Worm (Caenorhabditis elegans) whole organism, L4 larva: ENCODE measurements around the gene B0280.9.

Experiments used
- D1046.2 ChIP-seq: fragments of 200-800 bp; sonication (Bioruptor generic); IDR thresholded peaks from 2 replicates; pipeline ENCODE4 v1.3.6; 2022; ENCODE audit warnings: missing genetic modification characterization, missing compliant biosample characterization
- F37D6.2 ChIP-seq: sonication (generic microtip); optimal IDR thresholded peaks from 2 replicates; lab custom pipeline; 2016; ENCODE audit warnings: mild to moderate bottlenecking, missing genetic modification characterization, missing compliant biosample characterization
- T26A8.4 ChIP-seq: fragments of 200-800 bp; sonication (Bioruptor generic); IDR thresholded peaks from 2 replicates; pipeline ENCODE4 v1.3.6; 2022; ENCODE audit warnings: missing genetic modification characterization, missing compliant biosample characterization
- aha-1 ChIP-seq: fragments of 150-350 bp; peaks from one replicate; lab custom pipeline; 2014; ENCODE audit warnings: missing biosample characterization, missing genetic modification characterization
- arid-1 ChIP-seq: fragments of 200-800 bp; sonication (Bioruptor generic); conservative IDR thresholded peaks from 2 replicates; pipeline ENCODE4 v1.3.6; 2022; ENCODE audit warnings: missing genetic modification reagents, missing genetic modification characterization, missing compliant biosample characterization
- ceh-20 ChIP-seq: fragments of 200-800 bp; sonication (Bioruptor generic); IDR thresholded peaks from 2 replicates; pipeline ENCODE4 v1.3.6; 2022; ENCODE audit warnings: missing genetic modification reagents, missing genetic modification characterization, missing compliant biosample characterization
- ceh-28 ChIP-seq: fragments of 150-350 bp; optimal IDR thresholded peaks from 2 replicates; lab custom pipeline; 2014; ENCODE audit warnings: missing biosample characterization, missing genetic modification reagents, missing genetic modification characterization
- ceh-82 ChIP-seq: sonication (generic microtip); optimal IDR thresholded peaks from 2 replicates; lab custom pipeline; 2017; ENCODE audit warnings: missing biosample characterization, missing genetic modification characterization
- ctbp-1 ChIP-seq: fragments of 200-800 bp; sonication (Bioruptor generic); IDR thresholded peaks from 2 replicates; pipeline ENCODE4 v1.3.6; 2022; ENCODE audit warnings: missing genetic modification reagents, missing genetic modification characterization, missing compliant biosample characterization
- daf-16 ChIP-seq, 3 experiments: sonication (generic microtip); optimal IDR thresholded peaks; 2 replicates each; lab custom pipeline; 2016 to 2017; ENCODE audit warnings: missing genetic modification characterization in 3 of 3, missing genetic modification reagents in 3 of 3, mild to moderate bottlenecking in 2 of 3, missing compliant biosample characterization in 2 of 3, missing biosample characterization in 1 of 3, moderate library complexity in 1 of 3
- daf-19 ChIP-seq: fragments of 200-800 bp; sonication (Bioruptor generic); conservative IDR thresholded peaks from 2 replicates; pipeline ENCODE4 v1.3.6; 2022; ENCODE audit warnings: missing genetic modification characterization, missing compliant biosample characterization
- daf-8 ChIP-seq: fragments of 200-800 bp; sonication (Bioruptor generic); IDR thresholded peaks from 2 replicates; pipeline ENCODE4 v1.3.6; 2022; ENCODE audit warnings: missing genetic modification characterization, missing compliant biosample characterization
- dmd-8 ChIP-seq: fragments of 200-800 bp; sonication (Bioruptor generic); IDR thresholded peaks from 2 replicates; pipeline ENCODE4 v1.3.6; 2022; ENCODE audit warnings: missing genetic modification characterization, missing compliant biosample characterization
- dmd-9 ChIP-seq: fragments of 200-800 bp; sonication (Bioruptor generic); IDR thresholded peaks from 2 replicates; pipeline ENCODE4 v1.3.6; 2022; ENCODE audit warnings: missing genetic modification reagents, missing genetic modification characterization, missing compliant biosample characterization
- dpl-1 ChIP-seq: fragments of 150-350 bp; optimal IDR thresholded peaks from 2 replicates; lab custom pipeline; 2014; ENCODE audit warnings: missing biosample characterization, missing genetic modification reagents, missing genetic modification characterization
- duxl-1 ChIP-seq: sonication (generic microtip); optimal IDR thresholded peaks from 2 replicates; lab custom pipeline; 2016; ENCODE audit warnings: mild to moderate bottlenecking, missing genetic modification characterization, moderate library complexity, missing compliant biosample characterization; ENCODE audit not compliant: poor library complexity
- fkh-10 ChIP-seq: fragments of 150-350 bp; optimal IDR thresholded peaks from 2 replicates; lab custom pipeline; 2014; ENCODE audit warnings: missing biosample characterization, missing genetic modification reagents, missing genetic modification characterization
- hif-1 ChIP-seq, 2 experiments: sonication (generic microtip); optimal IDR thresholded peaks; 2 replicates each; lab custom pipeline; 2016 to 2017; ENCODE audit warnings: missing compliant biosample characterization in 2 of 2, missing genetic modification characterization in 2 of 2, missing genetic modification reagents in 2 of 2, missing genotype in 2 of 2, mild to moderate bottlenecking in 1 of 2
- hlh-11 ChIP-seq: fragments of 200-800 bp; sonication (Bioruptor generic); optimal IDR thresholded peaks from 2 replicates; lab custom pipeline; 2018; ENCODE audit warnings: mild to moderate bottlenecking, missing genetic modification characterization, missing compliant biosample characterization
- hlh-30 ChIP-seq: sonication (generic microtip); optimal IDR thresholded peaks from 2 replicates; lab custom pipeline; 2017; ENCODE audit warnings: antibody characterized with exemption, mild to moderate bottlenecking, missing genetic modification characterization, missing compliant biosample characterization; ENCODE audit not compliant: insufficient read depth
- lin-13 ChIP-seq: fragments of 150-350 bp; optimal IDR thresholded peaks from 2 replicates; lab custom pipeline; 2014; ENCODE audit warnings: missing biosample characterization, missing genetic modification reagents, missing genetic modification characterization
- lin-15B ChIP-seq: fragments of 150-350 bp; sonication (generic microtip); optimal IDR thresholded peaks from 3 replicates; lab custom pipeline; 2014; ENCODE audit warnings: missing biosample characterization, missing genetic modification characterization
- lin-38 ChIP-seq: fragments of 200-800 bp; sonication (Bioruptor generic); IDR thresholded peaks from 2 replicates; pipeline ENCODE4 v1.3.6; 2022; ENCODE audit warnings: missing genetic modification reagents, missing genetic modification characterization, missing compliant biosample characterization
- lin-39 ChIP-seq: fragments of 150-350 bp; optimal IDR thresholded peaks from 2 replicates; lab custom pipeline; 2014; ENCODE audit warnings: missing biosample characterization, missing genetic modification reagents, missing genetic modification characterization
- lsy-2 ChIP-seq, 2 experiments: fragments of 150-350 bp in 1 of 2; sonication (generic microtip) in 1 of 2; optimal IDR thresholded peaks; 2 replicates each; lab custom pipeline; 2014 to 2017; ENCODE audit warnings: missing biosample characterization in 2 of 2, missing genetic modification characterization in 2 of 2
- madf-5 ChIP-seq, 2 experiments: fragments of 200-800 bp; sonication (Bioruptor generic); IDR thresholded peaks; 2 replicates each; pipeline ENCODE4 v1.3.6; 2022; ENCODE audit warnings: missing compliant biosample characterization in 2 of 2, missing genetic modification characterization in 2 of 2
- mdl-1 ChIP-seq, 2 experiments: fragments of 150-350 bp in 1 of 2; sonication (generic microtip) in 1 of 2; optimal IDR thresholded peaks; 2 replicates each; lab custom pipeline; 2014 to 2017; ENCODE audit warnings: missing biosample characterization in 2 of 2, missing genetic modification characterization in 2 of 2
- nhr-111 ChIP-seq: fragments of 200-800 bp; sonication (Bioruptor generic); optimal IDR thresholded peaks from 2 replicates; lab custom pipeline; 2018; ENCODE audit warnings: mild to moderate bottlenecking, missing genetic modification characterization, missing compliant biosample characterization
- nhr-237 ChIP-seq: sonication (generic microtip); optimal IDR thresholded peaks from 2 replicates; lab custom pipeline; 2017; ENCODE audit warnings: missing biosample characterization, missing genetic modification characterization
- nhr-28 ChIP-seq: fragments of 150-350 bp; optimal IDR thresholded peaks from 2 replicates; lab custom pipeline; 2014; ENCODE audit warnings: missing biosample characterization, missing genetic modification characterization
- nhr-6 ChIP-seq: fragments of 150-350 bp; optimal IDR thresholded peaks from 2 replicates; lab custom pipeline; 2014; ENCODE audit warnings: missing biosample characterization, missing genetic modification characterization
- nhr-77 ChIP-seq: fragments of 150-350 bp; optimal IDR thresholded peaks from 2 replicates; lab custom pipeline; 2014; ENCODE audit warnings: missing biosample characterization, missing genetic modification characterization
- php-3 ChIP-seq: fragments of 200-800 bp; sonication (Bioruptor generic); IDR thresholded peaks from 2 replicates; pipeline ENCODE4 v1.3.6; 2022; ENCODE audit warnings: missing genetic modification reagents, missing genetic modification characterization, missing compliant biosample characterization
- pqm-1 ChIP-seq: sonication (generic microtip); optimal IDR thresholded peaks from 2 replicates; lab custom pipeline; 2017; ENCODE audit warnings: missing biosample characterization, missing genetic modification characterization
- rbr-2 ChIP-seq: sonication (generic microtip); optimal IDR thresholded peaks from 2 replicates; lab custom pipeline; 2016; ENCODE audit warnings: missing genotype, missing genetic modification characterization, missing compliant biosample characterization
- sdz-12 ChIP-seq: fragments of 200-800 bp; sonication (Bioruptor generic); optimal IDR thresholded peaks from 2 replicates; lab custom pipeline; 2018; ENCODE audit warnings: mild to moderate bottlenecking, missing genetic modification characterization, missing compliant biosample characterization
- skn-1 ChIP-seq: fragments of 150-350 bp; optimal IDR thresholded peaks from 2 replicates; lab custom pipeline; 2014; ENCODE audit warnings: missing biosample characterization, missing genetic modification characterization
- snpc-1.2 ChIP-seq: fragments of 200-800 bp; sonication (Bioruptor generic); IDR thresholded peaks from 2 replicates; pipeline ENCODE4 v1.3.6; 2022; ENCODE audit warnings: missing genetic modification reagents, missing genetic modification characterization, missing compliant biosample characterization
- spr-3 ChIP-seq: fragments of 200-800 bp; sonication (Bioruptor generic); optimal IDR thresholded peaks from 2 replicates; lab custom pipeline; 2018; ENCODE audit warnings: mild to moderate bottlenecking, missing genetic modification characterization, missing compliant biosample characterization
- tra-1 ChIP-seq: fragments of 200-800 bp; sonication (Bioruptor generic); IDR thresholded peaks from 2 replicates; pipeline ENCODE4 v1.3.6; 2022; ENCODE audit warnings: missing genetic modification reagents, missing genetic modification characterization, missing compliant biosample characterization
- unc-130 ChIP-seq: sonication (generic microtip); optimal IDR thresholded peaks from 2 replicates; lab custom pipeline; 2016; ENCODE audit warnings: missing genetic modification reagents, missing genetic modification characterization, missing compliant biosample characterization
- unc-39 ChIP-seq: sonication (generic microtip); optimal IDR thresholded peaks from 2 replicates; lab custom pipeline; 2017; ENCODE audit warnings: missing biosample characterization, missing genetic modification characterization
- zag-1 ChIP-seq: fragments of 150-350 bp; optimal IDR thresholded peaks from 2 replicates; lab custom pipeline; 2014; ENCODE audit warnings: missing biosample characterization, missing genetic modification characterization
- zfp-2 ChIP-seq: sonication (generic microtip); optimal IDR thresholded peaks from 2 replicates; lab custom pipeline; 2016; ENCODE audit warnings: mild to moderate bottlenecking, missing genetic modification characterization, missing compliant biosample characterization
- ztf-7 ChIP-seq: fragments of 150-350 bp; optimal IDR thresholded peaks from 2 replicates; lab custom pipeline; 2014; ENCODE audit warnings: missing biosample characterization, missing genetic modification characterization

The B0280.9 gene

DNA sequence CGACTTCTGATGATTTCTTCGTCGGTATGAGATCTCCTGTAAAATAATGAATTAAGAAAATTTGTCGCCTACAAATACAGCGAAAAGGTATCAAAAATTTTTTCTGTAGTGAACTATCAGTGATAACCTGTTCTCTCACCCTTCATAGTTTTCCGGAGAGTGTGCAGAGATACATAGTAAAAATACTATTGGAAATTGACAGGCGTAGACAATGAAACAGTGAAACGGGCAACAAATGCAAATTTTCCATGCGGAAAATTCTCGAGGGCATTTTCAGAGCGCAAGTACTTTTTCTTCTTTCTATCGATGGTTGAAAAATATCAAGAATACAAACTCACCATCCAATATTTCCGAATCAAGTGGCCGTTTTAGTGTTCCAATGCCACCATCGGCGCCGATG is 35.5 kb downstream of the B0280.9 start:
- no peak for TF ChIP-seq daf-19 (GFP tag; lab: Robert Waterston, UW)
- TF ChIP-seq skn-1 (tag; lab: Kevin White, UChicago) = no peak
- peak; percentile 66 for TF ChIP-seq nhr-28 (tag; lab: Kevin White, UChicago)
- TF ChIP-seq D1046.2 (GFP tag; lab: Robert Waterston, UW) = no peak
- TF ChIP-seq hlh-30 (tag; lab: Kevin White, UChicago) = no peak
- TF ChIP-seq lin-15B (tag; lab: Kevin White, UChicago) = no peak
- no peak for TF ChIP-seq zag-1
- no peak for TF ChIP-seq lin-39 (tag; lab: Kevin White, UChicago)
- TF ChIP-seq daf-16 (GFP tag; optimal IDR thresholded peaks at IDR 0.05; lab: Kevin White, UChicago) = no peak
- peak; percentile 18 for TF ChIP-seq daf-16 (tag; optimal IDR thresholded peaks at IDR 0.05; lab: Kevin White, UChicago)
- no peak for TF ChIP-seq dmd-8 (GFP tag; lab: Robert Waterston, UW)
- TF ChIP-seq ceh-82 = no peak
- no peak for TF ChIP-seq unc-130 (GFP tag; lab: Kevin White, UChicago)
- TF ChIP-seq zfp-2 (tag; lab: Kevin White, UChicago) = no peak

DNA sequence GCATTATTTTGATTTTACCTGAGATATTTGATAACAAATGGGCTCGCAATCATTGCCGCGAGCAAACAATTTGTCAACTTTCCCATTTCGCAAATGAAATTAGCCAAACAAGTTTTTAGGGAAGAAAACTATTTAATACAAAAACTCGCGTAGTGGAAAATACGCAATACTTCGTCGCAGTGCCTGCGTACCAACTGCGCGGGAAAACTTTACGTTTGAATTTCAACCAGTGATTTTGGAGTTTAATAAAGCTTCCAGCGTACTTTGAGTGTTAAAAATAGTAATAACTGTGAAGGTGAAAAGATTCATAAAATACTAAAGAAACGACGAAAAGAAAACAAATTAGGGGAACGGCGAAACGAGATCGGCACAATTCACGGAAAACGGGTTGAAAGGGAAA is 37.8 kb downstream of the B0280.9 start, which contains the start of gene tofu-7:
tofu-7 (minus strand) TSS at position 111 of the 400 bp plus-strand sequence.
- TF ChIP-seq lin-38 = peak; percentile 11; the same call in 1 of the 2 replicates
- TF ChIP-seq dmd-8 (GFP tag; lab: Robert Waterston, UW) = no peak
- TF ChIP-seq mdl-1 (tag; optimal IDR thresholded peaks at IDR 0.05; lab: Kevin White, UChicago) = no peak
- TF ChIP-seq unc-39 (tag; lab: Kevin White, UChicago) = no peak
- no peak for TF ChIP-seq ceh-28
- TF ChIP-seq ctbp-1 (GFP tag; lab: Robert Waterston, UW) = no peak
- TF ChIP-seq lin-15B (tag; lab: Kevin White, UChicago) = no peak
- TF ChIP-seq tra-1 = no peak

ce11 chrIII:7083106-7083505 is 39.6 kb downstream of the B0280.9 start:
- TF ChIP-seq fkh-10 (GFP tag; lab: Kevin White, UChicago) (no peak), hlh-30 (tag; lab: Kevin White, UChicago) (no peak), hif-1 (tag; optimal IDR thresholded peaks at IDR 0.05; lab: Kevin White, UChicago) (no peak), sdz-12 (GFP tag; lab: Kevin White, UChicago) (no peak), madf-5 (GFP tag; IDR thresholded peaks at IDR 0.05; lab: Robert Waterston, UW) (no peak), duxl-1 (no peak), T26A8.4 (GFP tag; lab: Robert Waterston, UW) (no peak)

DNA sequence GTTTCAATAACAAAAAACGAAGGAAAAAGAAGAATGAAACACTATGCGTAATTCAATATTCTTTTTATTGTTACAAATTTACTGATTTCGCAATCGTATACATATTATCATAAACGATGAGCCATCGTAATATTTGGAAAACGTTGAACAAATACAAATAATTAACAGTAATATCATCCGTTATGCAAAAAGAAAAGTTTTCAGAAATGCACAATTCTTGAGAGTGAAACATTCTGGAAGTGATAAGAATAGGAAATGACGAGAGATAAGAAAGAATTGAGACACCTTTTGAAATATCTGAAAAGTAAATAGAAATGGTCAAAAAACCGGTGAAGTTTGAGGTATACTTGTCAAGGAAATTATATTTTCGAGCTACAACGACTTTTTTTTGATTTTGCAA is 41.2 kb downstream of the B0280.9 start:
- TF ChIP-seq rbr-2 (tag; lab: Kevin White, UChicago) = no peak
- TF ChIP-seq arid-1 = no peak
- no peak for TF ChIP-seq lin-13 (GFP tag; lab: Kevin White, UChicago)
- TF ChIP-seq aha-1 (tag; lab: Kevin White, UChicago) = no peak
- no peak for TF ChIP-seq ceh-82
- TF ChIP-seq dmd-9 (GFP tag; lab: Robert Waterston, UW) = no peak
- TF ChIP-seq daf-8 (GFP tag; lab: Robert Waterston, UW) = no peak
- no peak for TF ChIP-seq nhr-237 (tag; lab: Kevin White, UChicago)
- no peak for TF ChIP-seq nhr-6 (tag; lab: Kevin White, UChicago)
- TF ChIP-seq F37D6.2 (tag; lab: Kevin White, UChicago) = no peak
- TF ChIP-seq hlh-11 (tag; lab: Kevin White, UChicago) = no peak
- TF ChIP-seq lsy-2 (tag; optimal IDR thresholded peaks at IDR 0.05; lab: Kevin White, UChicago) = no peak
- TF ChIP-seq daf-19 (GFP tag; lab: Robert Waterston, UW) = no peak
- TF ChIP-seq dpl-1 = no peak
- no peak for TF ChIP-seq daf-16 (GFP tag; optimal IDR thresholded peaks at IDR 0.05; lab: Kevin White, UChicago)
- peak; percentile 33 for TF ChIP-seq daf-16 (tag; optimal IDR thresholded peaks at IDR 0.05; lab: Kevin White, UChicago)
- TF ChIP-seq snpc-1.2 (GFP tag; lab: Robert Waterston, UW) = no peak
- TF ChIP-seq spr-3 (GFP tag; lab: Kevin White, UChicago) = no peak
- TF ChIP-seq tra-1 = no peak
- no peak for TF ChIP-seq zag-1
- TF ChIP-seq php-3 (GFP tag; lab: Robert Waterston, UW) = no peak
- no peak for TF ChIP-seq duxl-1
- peak; percentile 65 for TF ChIP-seq pqm-1 (tag; lab: Kevin White, UChicago)
- peak; percentile 33 for TF ChIP-seq nhr-28 (tag; lab: Kevin White, UChicago)
- peak; percentile 10 for TF ChIP-seq nhr-77 (tag; lab: Kevin White, UChicago)
- TF ChIP-seq ztf-7 (tag; lab: Kevin White, UChicago) = peak; percentile 6
- no peak for TF ChIP-seq ceh-20 (GFP tag; lab: Robert Waterston, UW)
- no peak for TF ChIP-seq nhr-111 (GFP tag; lab: Kevin White, UChicago)
- TF ChIP-seq fkh-10 (GFP tag; lab: Kevin White, UChicago) = no peak
